Worm (Caenorhabditis elegans) whole organism, mixed stage, embryonic: ENCODE results near the gene ZC190.4.
"Not testable (repeated sequence)": the region's sequence is repeated elsewhere in the genome, so short reads cannot be mapped to it uniquely, and the experiment has no call there.

ENCODE experiments used
- bed-3 ChIP-seq: fragments of 200-800 bp; sonication (Bioruptor generic); optimal IDR thresholded peaks from 3 replicates; lab custom pipeline; 2018; ENCODE audit warnings: mild to moderate bottlenecking, missing genetic modification characterization, moderate library complexity, missing compliant biosample characterization
- blmp-1 ChIP-seq: fragments of 150-350 bp; optimal IDR thresholded peaks from 2 replicates; lab custom pipeline; 2014; ENCODE audit warnings: missing biosample characterization, missing genetic modification characterization
- ceh-39 ChIP-seq: fragments of 150-350 bp; optimal IDR thresholded peaks from 2 replicates; lab custom pipeline; 2014; ENCODE audit warnings: missing biosample characterization, missing genetic modification characterization
- ceh-43 ChIP-seq: fragments of 200-800 bp; sonication (Bioruptor generic); optimal IDR thresholded peaks from 2 replicates; lab custom pipeline; 2018; ENCODE audit warnings: mild to moderate bottlenecking, missing genetic modification characterization, moderate library complexity, missing compliant biosample characterization
- ceh-83 ChIP-seq: fragments of 200-800 bp; sonication (Bioruptor generic); optimal IDR thresholded peaks from 2 replicates; lab custom pipeline; 2018; ENCODE audit warnings: mild to moderate bottlenecking, missing genetic modification characterization, missing compliant biosample characterization
- cnd-1 ChIP-seq: fragments of 200-800 bp; sonication (Bioruptor generic); optimal IDR thresholded peaks from 2 replicates; lab custom pipeline; 2018; ENCODE audit warnings: mild to moderate bottlenecking, missing genetic modification characterization, missing compliant biosample characterization
- drap-1 ChIP-seq: fragments of 200-800 bp; sonication (Bioruptor generic); optimal IDR thresholded peaks from 3 replicates; lab custom pipeline; 2018; ENCODE audit warnings: mild to moderate bottlenecking, missing genetic modification characterization, missing compliant biosample characterization
- elt-1 ChIP-seq: sonication (generic microtip); optimal IDR thresholded peaks from 2 replicates; lab custom pipeline; 2017; ENCODE audit warnings: missing genetic modification characterization, mild to moderate bottlenecking, missing compliant biosample characterization, antibody characterized with exemption, moderate library complexity, borderline replicate concordance; ENCODE audit not compliant: insufficient read depth
- elt-3 ChIP-seq: fragments of 150-350 bp; optimal IDR thresholded peaks from 2 replicates; lab custom pipeline; 2014; ENCODE audit warnings: missing biosample characterization, missing genetic modification characterization
- hlh-1 ChIP-seq: fragments of 150-350 bp; optimal IDR thresholded peaks from 2 replicates; lab custom pipeline; 2014; ENCODE audit warnings: missing biosample characterization, missing genetic modification reagents, missing genetic modification characterization
- lin-13 ChIP-seq: fragments of 150-350 bp; optimal IDR thresholded peaks from 2 replicates; lab custom pipeline; 2014; ENCODE audit warnings: missing biosample characterization, missing genetic modification characterization
- lin-32 ChIP-seq: fragments of 200-800 bp; sonication (Bioruptor generic); optimal IDR thresholded peaks from 2 replicates; lab custom pipeline; 2018; ENCODE audit warnings: mild to moderate bottlenecking, missing genetic modification characterization, missing compliant biosample characterization
- lsy-2 ChIP-seq: fragments of 150-350 bp; optimal IDR thresholded peaks from 2 replicates; lab custom pipeline; 2014; ENCODE audit warnings: missing biosample characterization, missing genetic modification characterization
- mls-2 ChIP-seq: sonication (generic microtip); optimal IDR thresholded peaks from 2 replicates; lab custom pipeline; 2016; ENCODE audit warnings: mild to moderate bottlenecking, missing genetic modification characterization, moderate library complexity, missing compliant biosample characterization
- nhr-12 ChIP-seq: fragments of 150-350 bp; optimal IDR thresholded peaks from 2 replicates; lab custom pipeline; 2014; ENCODE audit warnings: missing biosample characterization, missing genetic modification characterization
- nhr-237 ChIP-seq: fragments of 150-350 bp; optimal IDR thresholded peaks from 2 replicates; lab custom pipeline; 2014; ENCODE audit warnings: missing biosample characterization, missing genetic modification characterization
- nhr-28 ChIP-seq: fragments of 150-350 bp; optimal IDR thresholded peaks from 2 replicates; lab custom pipeline; 2014; ENCODE audit warnings: missing biosample characterization, missing genetic modification characterization
- pha-4 ChIP-seq: fragments of 150-350 bp; optimal IDR thresholded peaks from 2 replicates; lab custom pipeline; 2018; ENCODE audit warnings: missing biosample characterization, missing genetic modification reagents, missing genetic modification characterization
- sem-2 ChIP-seq: fragments of 200-800 bp; sonication (Bioruptor generic); optimal IDR thresholded peaks from 2 replicates; lab custom pipeline; 2018; ENCODE audit warnings: mild to moderate bottlenecking, missing genetic modification characterization, missing compliant biosample characterization
- snpc-4 ChIP-seq: fragments of 150-350 bp; optimal IDR thresholded peaks from 2 replicates; lab custom pipeline; 2014; ENCODE audit warnings: missing biosample characterization, missing genetic modification characterization
- sptf-1 ChIP-seq: sonication (generic microtip); optimal IDR thresholded peaks from 2 replicates; lab custom pipeline; 2017; ENCODE audit warnings: mild to moderate bottlenecking, missing genetic modification characterization, moderate library complexity, missing compliant biosample characterization
- tbx-8 ChIP-seq: fragments of 200-800 bp; sonication (Bioruptor generic); optimal IDR thresholded peaks from 2 replicates; lab custom pipeline; 2018; ENCODE audit warnings: mild to moderate bottlenecking, missing genetic modification characterization, moderate library complexity, missing compliant biosample characterization
- unc-120 ChIP-seq: sonication (generic microtip); optimal IDR thresholded peaks from 2 replicates; lab custom pipeline; 2017; ENCODE audit warnings: missing genetic modification characterization, missing compliant biosample characterization; ENCODE audit not compliant: poor library complexity, severe bottlenecking
- unc-39 ChIP-seq: fragments of 150-350 bp; optimal IDR thresholded peaks from 2 replicates; lab custom pipeline; 2014; ENCODE audit warnings: missing biosample characterization, missing genetic modification characterization
- unc-62 ChIP-seq: fragments of 150-350 bp; optimal IDR thresholded peaks from 2 replicates; lab custom pipeline; 2014; ENCODE audit warnings: missing biosample characterization, missing genetic modification reagents, missing genetic modification characterization
- zip-8 ChIP-seq: fragments of 150-350 bp; optimal IDR thresholded peaks from 2 replicates; lab custom pipeline; 2014; ENCODE audit warnings: missing biosample characterization, missing genetic modification characterization

The ZC190.4 gene

ce11 chrV:8682719-8683118 is 16.9 kb downstream of the ZC190.4 start, which contains the start of gene cln-3.3:
TSS of gene cln-3.3 (plus strand) at chrV:8683052.
- TF ChIP-seq mls-2 (no peak), unc-120 (tag; lab: Kevin White, UChicago) (no peak), ceh-83 (GFP tag; lab: Kevin White, UChicago) (no peak), lin-13 (tag; lab: Kevin White, UChicago) (no peak), bed-3 (GFP tag; lab: Kevin White, UChicago) (no peak)

ce11 chrV:8683787-8684186 is 17.9 kb downstream of the ZC190.4 start:
- TF ChIP-seq ceh-83 (GFP tag; lab: Kevin White, UChicago) (no peak), snpc-4 (tag; lab: Kevin White, UChicago) (no peak), elt-3 (tag; lab: Kevin White, UChicago) (no peak), zip-8 (no peak), drap-1 (GFP tag; lab: Kevin White, UChicago) (no peak), lsy-2 (tag; lab: Kevin White, UChicago) (no peak), sptf-1 (tag; lab: Kevin White, UChicago) (no peak), hlh-1 (tag; lab: Kevin White, UChicago) (no peak), unc-62 (GFP tag; lab: Kevin White, UChicago) (no peak), ceh-39 (tag; lab: Kevin White, UChicago) (no peak), bed-3 (GFP tag; lab: Kevin White, UChicago) (no peak), tbx-8 (no peak), lin-13 (tag; lab: Kevin White, UChicago) (no peak), nhr-237 (no peak)

- no peak for TF ChIP-seq lin-32
- TF ChIP-seq ceh-39 (tag; lab: Kevin White, UChicago), result no peak
- TF ChIP-seq bed-3 (GFP tag; lab: Kevin White, UChicago), result no peak
- no peak for TF ChIP-seq sem-2
- TF ChIP-seq nhr-28 (tag; lab: Kevin White, UChicago), result no peak
- TF ChIP-seq zip-8, result no peak
- TF ChIP-seq sptf-1 (tag; lab: Kevin White, UChicago), result no peak
- TF ChIP-seq snpc-4 (tag; lab: Kevin White, UChicago), result no peak
- no peak for TF ChIP-seq mls-2
- no peak for TF ChIP-seq unc-39 (tag; lab: Kevin White, UChicago)
- TF ChIP-seq lin-13 (tag; lab: Kevin White, UChicago), result no peak
- TF ChIP-seq blmp-1 (tag; lab: Kevin White, UChicago), result no peak
Measured at ce11 chrV:8686764-8687163, 20.9 kb downstream of the ZC190.4 start, which contains the start of gene ZC190.7. TSS of gene ZC190.7 (minus strand) at chrV:8686864.

ce11 chrV:8687707-8688106 is 21.8 kb downstream of the ZC190.4 start, which contains the start of gene ZC190.8:
TSS of gene ZC190.8 (minus strand) at chrV:8687807.
- no peak for TF ChIP-seq drap-1 (GFP tag; lab: Kevin White, UChicago)
- no peak for TF ChIP-seq unc-39 (tag; lab: Kevin White, UChicago)
- no peak for TF ChIP-seq ceh-83 (GFP tag; lab: Kevin White, UChicago)
- TF ChIP-seq bed-3 (GFP tag; lab: Kevin White, UChicago), result no peak
- TF ChIP-seq zip-8, result no peak
- no peak for TF ChIP-seq nhr-28 (tag; lab: Kevin White, UChicago)
- TF ChIP-seq ceh-43, result no peak
- no peak for TF ChIP-seq hlh-1 (tag; lab: Kevin White, UChicago)
- no peak for TF ChIP-seq nhr-12
- no peak for TF ChIP-seq lin-13 (tag; lab: Kevin White, UChicago)
- TF ChIP-seq sem-2, result no peak
- no peak for TF ChIP-seq elt-1 (tag; lab: Kevin White, UChicago)
- no peak for TF ChIP-seq mls-2
- TF ChIP-seq cnd-1 (tag; lab: Kevin White, UChicago), result no peak

- TF ChIP-seq bed-3 (GFP tag; lab: Kevin White, UChicago); nhr-237; lin-13 (tag; lab: Kevin White, UChicago): not testable (repeated sequence)
Measured at ce11 chrV:8696218-8696617, 30.4 kb downstream of the ZC190.4 start, which contains the start of gene ZC190.10. TSS of gene ZC190.10 (minus strand) at chrV:8696318.

ce11 chrV:8711910-8712309 is 46.0 kb downstream of the ZC190.4 start, which contains the start of gene ZC178.2:
TSS of gene ZC178.2 (minus strand) at chrV:8712010.
- TF ChIP-seq sem-2 (no peak), cnd-1 (tag; lab: Kevin White, UChicago) (no peak), sptf-1 (tag; lab: Kevin White, UChicago) (no peak), unc-39 (tag; lab: Kevin White, UChicago) (no peak), unc-120 (tag; lab: Kevin White, UChicago) (no peak), nhr-28 (tag; lab: Kevin White, UChicago) (no peak), lin-13 (tag; lab: Kevin White, UChicago) (no peak), pha-4 (no peak), ceh-39 (tag; lab: Kevin White, UChicago) (no peak), hlh-1 (tag; lab: Kevin White, UChicago) (no peak), tbx-8 (no peak), lsy-2 (tag; lab: Kevin White, UChicago) (no peak), drap-1 (GFP tag; lab: Kevin White, UChicago) (no peak), zip-8 (no peak)
